Fruit fly (Drosophila melanogaster): ENCODE results near the gene lz.

The lz gene

DNA sequence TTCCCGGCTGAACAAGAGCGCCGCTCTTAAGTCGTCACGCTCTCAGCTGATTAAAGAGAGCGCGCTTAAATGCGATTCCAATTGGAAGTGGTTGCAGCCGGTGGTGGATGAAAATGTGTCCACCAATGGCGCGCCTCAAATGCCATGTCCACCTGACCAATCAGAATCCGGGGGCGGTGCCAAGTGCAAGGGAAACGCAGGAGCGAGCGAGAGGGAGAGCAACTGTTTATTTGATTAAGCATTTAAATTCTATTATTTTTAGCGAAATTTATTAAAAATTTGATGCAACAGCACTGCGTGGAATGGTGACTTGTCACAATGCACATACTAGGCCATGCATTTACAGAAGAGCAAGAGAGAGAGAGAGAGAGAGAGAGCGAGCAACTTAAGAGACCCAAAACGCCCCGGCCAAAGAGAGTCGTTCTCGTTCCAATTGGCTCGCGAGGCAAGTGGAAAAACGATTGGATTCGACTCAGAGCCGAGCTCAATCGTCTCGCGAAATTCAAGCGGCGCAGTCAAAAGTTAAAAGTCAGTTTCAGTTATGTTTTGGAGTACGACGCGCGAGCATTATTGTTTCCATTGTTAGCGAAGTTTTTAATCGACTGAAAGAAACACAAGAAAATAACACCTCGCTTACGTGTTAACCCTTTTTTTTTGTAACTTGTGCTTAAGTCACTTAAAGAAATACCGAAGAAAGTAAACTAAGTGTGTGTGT lies at the start of gene lz:
TSS of gene lz (plus strand) at position 626 of the 715 bp plus-strand sequence.
- no peak for TF ChIP-seq noc (tag; optimal IDR thresholded peaks at IDR 0.05)

DNA sequence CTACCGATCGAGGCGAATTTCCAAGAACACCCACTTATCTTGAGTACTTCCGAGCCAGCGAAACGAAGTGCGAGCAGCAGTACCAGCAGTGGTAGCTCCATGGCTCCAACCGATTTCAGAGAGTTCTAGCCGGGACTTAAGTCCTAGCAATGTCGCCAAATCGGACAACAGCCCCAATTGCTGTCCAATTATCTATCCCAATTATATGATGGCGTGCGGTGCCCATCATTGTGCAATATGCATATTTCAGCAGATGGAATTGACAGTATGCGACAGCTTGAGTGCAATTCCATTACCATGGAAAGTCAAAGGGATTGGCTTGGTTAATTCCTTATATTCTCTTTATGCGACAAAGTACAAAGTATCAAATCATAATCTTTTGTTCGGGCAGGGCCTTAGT lies 48.0 kb upstream of the lz start, which contains the start of gene Ir8a:
TSS of gene Ir8a (minus strand) at position 101 of the 400 bp plus-strand sequence.
- TF ChIP-seq noc (tag; optimal IDR thresholded peaks at IDR 0.05), result no peak

DNA sequence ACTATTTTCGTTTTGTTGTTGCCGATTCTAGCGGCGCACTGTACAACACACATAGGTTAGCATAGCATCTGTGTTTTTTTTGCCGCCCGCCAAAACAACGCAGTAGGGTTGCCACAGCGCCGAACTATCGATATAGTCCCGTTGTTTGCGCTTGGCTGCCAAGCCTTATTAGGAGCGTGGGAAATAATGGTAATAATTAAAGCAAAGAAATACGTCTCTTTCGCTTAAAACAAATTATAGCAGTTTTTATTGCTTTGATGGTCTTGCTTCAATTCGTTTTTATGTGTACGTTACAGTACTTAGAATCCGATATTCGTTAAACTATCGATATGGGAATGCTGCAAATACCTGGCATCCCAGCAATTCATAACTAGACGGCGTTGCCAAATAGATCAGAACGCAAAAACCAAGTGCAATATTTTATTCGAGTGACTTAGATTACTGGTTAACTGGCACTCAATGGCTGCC lies 41.0 kb upstream of the lz start, which contains the start of the genes mxc and Larp7:
TSS of gene mxc (minus strand) at position 51 of the 468 bp plus-strand sequence.
TSS of gene Larp7 (plus strand) at position 401 of the 468 bp plus-strand sequence.
- no peak for TF ChIP-seq noc (tag; optimal IDR thresholded peaks at IDR 0.05)

DNA sequence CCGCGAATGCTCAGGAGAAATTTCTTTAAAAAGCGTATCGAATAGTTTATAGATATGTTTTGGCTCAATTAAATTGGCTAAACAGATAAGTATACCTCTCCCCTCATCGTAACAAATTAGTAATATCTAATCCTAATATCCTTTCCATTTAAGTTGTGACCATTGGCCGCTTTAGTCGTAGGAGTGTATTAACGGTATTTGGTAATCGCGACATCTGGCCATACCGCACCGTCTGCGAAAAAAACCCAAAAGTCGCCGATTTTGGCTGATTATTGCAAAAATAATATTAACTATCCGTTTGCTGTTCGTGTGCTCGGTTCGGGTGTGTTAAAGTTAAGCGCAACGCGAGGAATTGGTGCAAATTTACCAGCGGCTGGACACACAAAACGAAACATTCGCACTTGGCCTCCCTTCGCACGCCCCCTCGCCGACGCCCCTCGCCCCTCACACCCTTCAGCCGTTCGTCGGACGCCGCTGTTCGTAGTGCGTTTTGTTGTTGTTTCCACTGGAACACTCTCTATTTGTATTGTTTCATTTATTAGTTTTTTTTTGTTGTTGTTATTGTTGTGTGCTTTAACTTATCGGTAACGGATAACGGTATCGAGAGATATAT lies 37.2 kb upstream of the lz start, which contains the start of the genes amx and Dsor1:
TSS of gene amx (minus strand) at position 166 of the 613 bp plus-strand sequence.
TSS of gene Dsor1 (plus strand) at position 172 of the 613 bp plus-strand sequence.
- no peak for TF ChIP-seq noc (tag; optimal IDR thresholded peaks at IDR 0.05)

DNA sequence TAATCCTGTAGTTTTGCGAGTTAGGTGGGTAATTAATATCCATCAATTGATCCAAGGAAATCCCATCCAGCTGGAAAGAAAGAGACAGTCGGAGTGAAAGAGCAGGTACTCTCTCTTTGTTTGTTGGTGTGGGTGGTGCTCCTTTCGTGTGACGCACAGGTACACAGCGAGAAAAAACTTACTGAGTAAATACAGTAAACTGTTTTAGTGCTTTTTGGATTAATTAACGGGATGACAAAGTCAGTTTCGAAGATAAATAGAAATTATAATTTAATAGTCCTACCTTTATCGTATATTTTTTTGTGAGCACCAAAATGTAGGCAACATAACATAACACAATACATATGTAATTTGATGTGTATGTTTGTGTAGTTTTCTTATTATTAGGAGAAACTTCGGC lies 36.4 kb upstream of the lz start:
- TF ChIP-seq noc (tag; optimal IDR thresholded peaks at IDR 0.05), result no peak

DNA sequence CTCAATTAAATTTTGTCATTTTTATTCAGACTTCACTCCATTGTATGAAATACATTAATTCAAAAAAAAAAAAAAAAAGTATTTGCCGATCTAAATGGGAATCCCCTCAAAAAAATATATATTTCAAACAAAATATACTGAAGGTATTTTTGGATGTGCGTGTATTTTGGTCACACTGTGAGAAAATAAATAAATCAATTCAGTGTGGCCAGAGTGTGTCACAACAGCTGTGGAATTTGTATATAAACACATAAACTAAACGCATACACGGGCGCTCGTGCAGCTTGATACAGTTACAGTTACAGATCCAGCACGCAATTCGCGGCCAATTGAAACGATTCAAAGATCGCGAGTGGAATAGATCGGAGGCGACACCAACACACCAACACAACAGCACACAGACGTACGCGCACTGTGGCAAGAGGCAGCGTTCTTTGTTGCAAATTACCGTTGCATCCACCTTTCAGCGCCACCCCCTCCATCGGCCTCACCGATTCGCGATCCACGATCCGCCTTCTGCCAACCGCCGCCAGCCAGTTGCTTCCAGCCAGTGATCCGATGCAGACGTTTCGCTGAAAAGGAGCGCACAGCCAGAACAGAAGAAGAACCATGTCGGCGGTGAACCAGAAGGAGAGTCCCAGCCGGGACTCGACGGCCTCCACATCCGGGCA lies 34.2 kb upstream of the lz start, which contains the start of gene CG17754:
TSS of gene CG17754 (plus strand) at position 260 of the 671 bp plus-strand sequence.
- no peak for TF ChIP-seq noc (tag; optimal IDR thresholded peaks at IDR 0.05)

DNA sequence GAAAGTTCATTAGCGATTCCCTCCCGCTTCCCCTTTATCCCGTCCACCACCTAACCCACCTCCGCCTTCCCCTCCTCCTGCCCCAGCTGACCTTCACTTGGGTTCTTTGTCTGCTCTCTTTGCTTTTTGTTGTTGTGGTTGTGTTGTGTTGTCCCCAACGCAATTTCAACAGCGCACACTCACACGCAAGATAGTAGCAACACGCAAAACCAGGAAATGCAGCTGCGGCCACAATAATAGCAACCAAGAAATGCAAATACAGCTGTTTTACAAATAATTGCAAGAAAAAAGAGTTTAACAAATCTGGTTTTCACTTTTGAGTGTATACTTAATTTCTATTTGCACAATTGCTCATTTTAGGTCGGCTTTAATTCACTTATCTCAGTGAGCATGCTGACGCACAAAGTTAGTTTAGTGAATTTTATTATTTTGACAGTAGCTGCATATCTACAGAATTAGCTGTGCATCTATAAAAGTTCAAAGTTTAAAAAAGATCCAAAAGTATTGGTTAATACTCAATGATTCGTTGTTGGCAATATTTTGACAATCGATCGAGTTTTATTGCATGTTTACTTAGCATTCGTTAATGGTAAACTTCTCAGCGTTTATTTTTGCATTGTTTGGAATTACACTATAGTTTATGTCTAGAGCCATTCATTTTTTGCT lies 33.1 kb upstream of the lz start:
- TF ChIP-seq noc (tag; optimal IDR thresholded peaks at IDR 0.05), result no peak

DNA sequence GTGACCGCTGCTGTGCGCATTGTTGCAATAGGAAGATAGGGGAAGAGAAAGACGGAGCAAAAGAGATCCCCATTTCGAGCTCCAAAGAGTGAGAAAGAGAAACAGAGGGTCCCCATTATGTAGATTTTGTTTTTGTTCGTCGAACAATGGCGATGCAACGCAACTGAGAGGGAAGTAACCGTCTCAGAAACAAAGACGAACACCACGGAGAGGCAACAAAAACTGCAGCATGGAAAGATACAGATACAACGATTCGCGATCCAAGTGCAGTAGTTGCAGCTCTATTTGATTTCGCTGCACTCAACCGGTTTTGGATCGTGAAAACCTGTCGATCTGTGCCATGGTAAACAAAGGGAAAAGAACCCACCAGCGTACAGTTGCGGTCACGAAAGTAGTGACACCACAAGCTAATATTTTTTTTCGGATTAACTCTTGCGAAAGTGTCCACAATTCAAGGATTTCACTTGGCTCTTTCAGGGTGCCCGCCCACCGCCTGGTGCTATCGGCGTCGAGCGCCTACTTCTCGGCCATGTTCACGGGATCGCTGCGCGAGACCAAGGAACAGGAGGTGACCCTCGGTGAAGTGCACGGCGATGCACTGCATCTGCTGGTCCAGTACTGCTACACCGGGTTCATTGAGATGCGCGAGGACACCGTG lies 32.3 kb upstream of the lz start:
- TF ChIP-seq noc (tag; optimal IDR thresholded peaks at IDR 0.05), result no peak

DNA sequence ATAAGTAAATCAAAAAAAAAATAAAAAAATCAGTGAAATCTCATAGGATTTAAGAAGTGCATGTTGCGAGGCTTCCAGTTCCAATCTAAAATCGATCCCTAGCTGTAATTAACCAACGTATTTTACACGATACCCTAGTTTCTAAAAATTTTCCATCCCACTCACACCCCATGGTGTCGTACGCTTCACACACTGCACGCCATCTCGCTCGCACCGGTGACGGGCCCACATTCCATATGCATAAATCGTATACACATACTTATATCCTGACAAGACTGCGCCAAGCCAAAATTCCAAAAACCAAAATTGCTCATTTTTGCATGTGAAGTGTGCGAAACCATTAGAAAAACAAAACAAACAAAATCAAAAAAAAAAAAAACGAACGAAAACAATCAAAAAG lies 29.4 kb upstream of the lz start:
- no peak for TF ChIP-seq noc (tag; optimal IDR thresholded peaks at IDR 0.05)

DNA sequence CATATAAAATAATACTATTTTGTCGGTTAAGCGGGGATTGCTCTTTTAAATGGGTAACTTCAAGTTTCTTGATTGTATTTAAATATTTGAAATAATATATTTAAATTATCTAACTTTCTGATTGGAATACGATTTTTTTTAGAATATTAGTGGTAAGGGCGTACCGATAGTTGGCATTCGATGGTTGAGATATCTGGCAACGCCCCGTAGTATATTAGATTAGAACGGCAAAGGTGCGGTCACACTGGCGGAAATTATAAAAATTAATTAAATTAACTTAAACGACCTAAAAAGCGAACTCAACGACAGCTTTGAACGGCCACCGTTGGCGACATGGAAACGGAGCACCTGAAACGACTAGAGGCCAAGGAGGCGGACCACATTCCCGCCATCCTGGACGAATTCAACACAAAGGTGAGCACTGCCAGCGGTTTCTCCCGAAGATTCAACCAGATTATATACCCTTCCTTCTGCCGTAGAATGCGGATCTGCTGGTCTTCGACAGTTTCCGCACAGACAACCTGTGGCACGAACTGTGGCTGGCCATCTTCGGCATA lies 28.4 kb upstream of the lz start, which contains the start of gene ric8a:
TSS of gene ric8a (plus strand) at position 205 of the 557 bp plus-strand sequence.
- no peak for TF ChIP-seq noc (tag; optimal IDR thresholded peaks at IDR 0.05)

DNA sequence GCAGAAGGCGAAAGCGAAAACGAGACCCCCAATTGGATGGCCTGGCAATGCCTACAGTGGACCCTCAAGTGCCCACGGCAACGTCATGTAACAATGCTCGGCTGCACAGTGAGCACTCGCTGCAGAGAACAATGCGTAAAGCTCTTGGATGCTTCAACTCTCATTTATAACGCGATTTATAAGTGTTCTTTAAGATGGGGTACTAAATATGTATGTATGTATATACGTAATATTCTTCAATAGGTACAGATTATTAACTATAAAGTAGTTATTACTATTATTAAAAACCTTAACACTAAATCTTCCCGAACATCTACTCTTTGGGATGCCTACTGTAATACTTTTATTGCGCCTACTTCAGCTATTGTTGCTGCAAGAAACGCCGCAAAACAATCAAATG lies 18.4 kb upstream of the lz start:
- no peak for TF ChIP-seq noc (tag; optimal IDR thresholded peaks at IDR 0.05)

DNA sequence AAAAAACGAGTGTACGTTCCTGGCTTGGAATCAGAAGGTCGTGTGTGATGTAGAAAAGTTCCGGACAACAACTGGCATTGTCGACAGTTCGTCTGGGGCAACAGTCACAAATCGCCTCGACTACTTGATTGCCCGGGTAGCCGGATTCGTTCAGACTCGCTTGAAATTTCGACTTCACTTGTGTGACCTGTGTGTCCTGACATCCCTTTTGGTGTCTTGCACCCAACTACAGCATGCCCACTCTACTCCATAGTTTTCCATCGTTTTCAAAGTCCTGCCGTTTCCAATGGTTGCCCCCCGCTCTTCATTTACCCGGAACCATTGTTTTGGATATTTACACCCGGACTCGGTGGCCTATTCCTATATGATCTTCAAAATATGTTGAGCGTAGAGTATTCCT lies 16.9 kb upstream of the lz start, which contains the start of gene Erk7:
TSS of gene Erk7 (minus strand) at position 101 of the 400 bp plus-strand sequence.
- TF ChIP-seq noc (tag; optimal IDR thresholded peaks at IDR 0.05), result no peak

DNA sequence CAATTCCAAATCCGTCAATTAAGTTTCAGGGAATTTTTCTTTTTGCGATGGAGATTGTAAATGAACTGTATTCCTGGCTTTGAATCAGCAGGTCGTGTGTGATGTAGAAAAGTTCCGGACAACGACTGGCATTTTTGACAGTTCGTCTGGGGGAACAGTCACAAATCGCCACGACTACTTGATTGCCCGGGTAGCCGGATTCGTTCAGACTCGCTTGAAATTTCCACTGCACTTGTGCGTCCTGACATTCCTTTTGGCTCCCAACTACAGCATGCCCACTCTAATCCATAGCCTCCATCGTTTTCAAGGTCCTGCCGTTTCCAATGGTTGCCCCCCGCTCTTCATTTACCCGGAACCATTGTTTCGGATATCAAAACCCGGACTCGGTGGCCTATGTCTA lies 14.6 kb upstream of the lz start, which contains the start of gene CG17440:
TSS of gene CG17440 (minus strand) at position 101 of the 400 bp plus-strand sequence.
- TF ChIP-seq noc (tag; optimal IDR thresholded peaks at IDR 0.05), result no peak

DNA sequence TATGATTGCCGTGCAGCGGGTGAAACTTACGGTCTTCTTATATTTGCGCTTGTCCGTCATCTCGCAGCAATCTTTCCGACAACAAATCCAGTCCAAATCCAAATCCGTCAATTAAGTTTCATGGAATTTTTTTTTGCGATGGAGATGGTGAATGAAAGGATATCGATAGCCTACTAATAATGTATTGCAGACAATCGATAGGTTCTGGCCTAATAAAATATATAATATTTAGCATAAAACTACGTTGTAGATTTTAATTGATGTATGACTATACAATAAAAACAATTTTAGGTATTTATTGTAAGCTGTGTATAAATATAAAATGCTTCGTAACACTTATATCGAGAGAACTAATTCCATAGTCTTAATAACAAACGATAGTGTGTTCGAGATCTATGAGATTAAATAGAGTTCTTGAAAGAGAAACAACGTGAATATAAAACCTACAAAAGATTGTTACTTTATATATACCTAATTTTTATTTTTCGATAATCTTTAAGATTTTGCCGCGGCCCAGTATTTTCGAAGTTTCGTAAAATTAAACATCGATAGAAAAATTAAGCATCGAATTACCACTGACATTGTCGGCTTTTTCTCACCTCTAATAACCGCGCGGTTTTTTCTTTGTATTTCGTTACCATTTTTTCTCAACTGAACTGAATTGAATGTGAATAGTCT lies 11.5 kb upstream of the lz start, which contains the start of the genes Cfp1 and Aladin:
TSS of gene Cfp1 (minus strand) at position 131 of the 678 bp plus-strand sequence.
TSS of gene Aladin (plus strand) at position 584 of the 678 bp plus-strand sequence.
- no peak for TF ChIP-seq noc (tag; optimal IDR thresholded peaks at IDR 0.05)

Data from whole organism, larva.